Worm (Caenorhabditis elegans) whole organism, young adult: ENCODE data around the gene VB0395L.1.
A peak's percentile ranks its signal among the peaks of the same experiment; 100 is the strongest.

Experiments used
- B0261.1 ChIP-seq: sonication (generic microtip); optimal IDR thresholded peaks from 2 replicates; lab custom pipeline; 2016; ENCODE audit warnings: mild to moderate bottlenecking, missing genetic modification characterization, moderate library complexity, missing compliant biosample characterization
- C06A6.2 ChIP-seq: fragments of 200-800 bp; sonication (Bioruptor generic); conservative IDR thresholded peaks from 2 replicates; pipeline ENCODE4 v1.3.6; 2022; ENCODE audit warnings: missing genetic modification characterization, missing compliant biosample characterization
- D2030.7 ChIP-seq: fragments of 200-800 bp; sonication (Bioruptor generic); IDR thresholded peaks from 2 replicates; pipeline ENCODE4 v1.3.6; 2022; ENCODE audit warnings: missing genetic modification reagents, missing genetic modification characterization, missing compliant biosample characterization
- F33H1.4 ChIP-seq: fragments of 200-800 bp; sonication (Bioruptor generic); IDR thresholded peaks from 2 replicates; pipeline ENCODE4 v1.3.6; 2022; ENCODE audit warnings: missing genetic modification reagents, missing genetic modification characterization, missing compliant biosample characterization
- F37B4.10 ChIP-seq: fragments of 200-800 bp; sonication (Bioruptor generic); IDR thresholded peaks from 2 replicates; pipeline ENCODE4 v1.3.6; 2022; ENCODE audit warnings: missing genetic modification characterization, missing compliant biosample characterization
- F39B2.1 ChIP-seq: fragments of 200-800 bp; sonication (Bioruptor generic); IDR thresholded peaks from 2 replicates; pipeline ENCODE4 v1.3.6; 2022; ENCODE audit warnings: missing genetic modification reagents, missing genetic modification characterization, missing compliant biosample characterization
- F57A8.1 ChIP-seq: fragments of 200-800 bp; sonication (Bioruptor generic); optimal IDR thresholded peaks from 2 replicates; lab custom pipeline; 2018; ENCODE audit warnings: mild to moderate bottlenecking, missing genetic modification characterization, moderate library complexity, missing compliant biosample characterization
- K11D2.4 ChIP-seq: fragments of 200-800 bp; sonication (Bioruptor generic); IDR thresholded peaks from 2 replicates; pipeline ENCODE4 v1.3.6; 2022; ENCODE audit warnings: missing genetic modification reagents, missing genetic modification characterization, missing compliant biosample characterization
- K12H6.12 ChIP-seq: fragments of 200-800 bp; sonication (Bioruptor generic); optimal IDR thresholded peaks from 2 replicates; lab custom pipeline; 2018; ENCODE audit warnings: mild to moderate bottlenecking, missing genetic modification characterization, missing compliant biosample characterization
- Y56A3A.18 ChIP-seq: fragments of 200-800 bp; sonication (Bioruptor generic); IDR thresholded peaks from 2 replicates; pipeline ENCODE4 v1.3.6; 2022; ENCODE audit warnings: missing genetic modification reagents, missing genetic modification characterization, missing compliant biosample characterization
- akir-1 ChIP-seq: fragments of 200-800 bp; sonication (Bioruptor generic); optimal IDR thresholded peaks from 2 replicates; lab custom pipeline; 2018; ENCODE audit warnings: mild to moderate bottlenecking, missing genetic modification characterization, moderate library complexity, missing compliant biosample characterization
- ama-1 ChIP-seq, 3 experiments: fragments of 150-350 bp in 1 of 3; sonication (generic microtip) in 2 of 3; optimal IDR thresholded peaks; 2 replicates each; lab custom pipeline; 2014 to 2018; ENCODE audit warnings: missing biosample characterization in 2 of 3, missing genetic modification characterization in 2 of 3, missing genetic modification reagents in 2 of 3
- aptf-2 ChIP-seq: fragments of 200-800 bp; sonication (Bioruptor generic); conservative IDR thresholded peaks from 2 replicates; pipeline ENCODE4 v1.3.6; 2022; ENCODE audit warnings: missing genetic modification reagents, missing genetic modification characterization, missing compliant biosample characterization
- attf-5 ChIP-seq: fragments of 200-800 bp; sonication (Bioruptor generic); optimal IDR thresholded peaks from 2 replicates; lab custom pipeline; 2018; ENCODE audit warnings: mild to moderate bottlenecking, missing genetic modification characterization, missing compliant biosample characterization
- ceh-27 ChIP-seq: fragments of 200-800 bp; sonication (Bioruptor generic); optimal IDR thresholded peaks from 2 replicates; lab custom pipeline; 2018; ENCODE audit warnings: mild to moderate bottlenecking, missing genetic modification characterization, moderate library complexity, missing compliant biosample characterization
- ceh-79 ChIP-seq: sonication (generic microtip); optimal IDR thresholded peaks from 2 replicates; lab custom pipeline; 2017; ENCODE audit warnings: mild to moderate bottlenecking, missing genetic modification characterization, missing compliant biosample characterization
- chd-7 ChIP-seq: sonication (generic microtip); optimal IDR thresholded peaks from 2 replicates; lab custom pipeline; 2016; ENCODE audit warnings: mild to moderate bottlenecking, missing genetic modification characterization, moderate library complexity, missing compliant biosample characterization
- dox-1 ChIP-seq: fragments of 200-800 bp; sonication (Bioruptor generic); IDR thresholded peaks from 2 replicates; pipeline ENCODE4 v1.3.6; 2022; ENCODE audit warnings: missing genetic modification reagents, missing genetic modification characterization, missing compliant biosample characterization
- dpl-1 ChIP-seq: fragments of 150-350 bp; optimal IDR thresholded peaks from 2 replicates; lab custom pipeline; 2014; ENCODE audit warnings: missing biosample characterization, missing genetic modification reagents, missing genetic modification characterization
- egrh-3 ChIP-seq: fragments of 200-800 bp; sonication (Bioruptor generic); IDR thresholded peaks from 2 replicates; pipeline ENCODE4 v1.3.6; 2022; ENCODE audit warnings: missing genetic modification reagents, missing genetic modification characterization, missing compliant biosample characterization
- ets-4 ChIP-seq: fragments of 200-800 bp; sonication (Bioruptor generic); optimal IDR thresholded peaks from 2 replicates; lab custom pipeline; 2018; ENCODE audit warnings: mild to moderate bottlenecking, missing genetic modification characterization, missing compliant biosample characterization
- gei-17 ChIP-seq: fragments of 200-800 bp; sonication (Bioruptor generic); optimal IDR thresholded peaks from 2 replicates; lab custom pipeline; 2018; ENCODE audit warnings: mild to moderate bottlenecking, missing genetic modification characterization, missing compliant biosample characterization
- hrde-1 ChIP-seq: sonication (generic microtip); optimal IDR thresholded peaks from 2 replicates; lab custom pipeline; 2016; ENCODE audit warnings: missing genetic modification characterization, mild to moderate bottlenecking, missing compliant biosample characterization, moderate library complexity, missing genotype, missing genetic modification reagents, borderline replicate concordance
- lin-35 ChIP-seq, 3 experiments: fragments of 150-350 bp in 2 of 3; sonication (generic microtip) in 1 of 3; optimal IDR thresholded peaks; 2 replicates each; lab custom pipeline; 2014 to 2018; ENCODE audit warnings: missing biosample characterization in 3 of 3, missing genetic modification characterization in 3 of 3, missing genetic modification reagents in 3 of 3
- lin-40 ChIP-seq: sonication (generic microtip); optimal IDR thresholded peaks from 2 replicates; lab custom pipeline; 2016; ENCODE audit warnings: missing genetic modification characterization, mild to moderate bottlenecking, missing compliant biosample characterization, missing genotype, missing genetic modification reagents
- lin-54 ChIP-seq: fragments of 200-800 bp; sonication (Bioruptor generic); optimal IDR thresholded peaks from 2 replicates; lab custom pipeline; 2018; ENCODE audit warnings: mild to moderate bottlenecking, missing genetic modification characterization, missing compliant biosample characterization
- lsl-1 ChIP-seq: fragments of 200-800 bp; sonication (Bioruptor generic); optimal IDR thresholded peaks from 2 replicates; lab custom pipeline; 2018; ENCODE audit warnings: mild to moderate bottlenecking, missing genetic modification characterization, moderate library complexity, missing compliant biosample characterization
- madf-10 ChIP-seq: sonication (generic microtip); optimal IDR thresholded peaks from 2 replicates; lab custom pipeline; 2016; ENCODE audit warnings: mild to moderate bottlenecking, missing genetic modification characterization, missing compliant biosample characterization
- mcd-1 ChIP-seq: fragments of 200-800 bp; sonication (Bioruptor generic); IDR thresholded peaks from 2 replicates; pipeline ENCODE4 v1.3.6; 2022; ENCODE audit warnings: missing genetic modification reagents, missing genetic modification characterization, missing compliant biosample characterization
- mes-4 ChIP-seq: sonication (generic microtip); optimal IDR thresholded peaks from 2 replicates; lab custom pipeline; 2016; ENCODE audit warnings: missing genotype, missing genetic modification characterization, missing compliant biosample characterization
- mxl-1 ChIP-seq: sonication (generic microtip); optimal IDR thresholded peaks from 2 replicates; lab custom pipeline; 2016; ENCODE audit warnings: missing genetic modification characterization, missing compliant biosample characterization
- nfyb-1 ChIP-seq: fragments of 200-800 bp; sonication (Bioruptor generic); IDR thresholded peaks from 2 replicates; pipeline ENCODE4 v1.3.6; 2022; ENCODE audit warnings: missing genetic modification reagents, missing genetic modification characterization, missing compliant biosample characterization
- nhr-120 ChIP-seq: fragments of 200-800 bp; sonication (Bioruptor generic); IDR thresholded peaks from 2 replicates; pipeline ENCODE4 v1.3.6; 2022; ENCODE audit warnings: missing genetic modification characterization, missing compliant biosample characterization
- nhr-27 ChIP-seq: fragments of 200-800 bp; sonication (Bioruptor generic); optimal IDR thresholded peaks from 2 replicates; lab custom pipeline; 2018; ENCODE audit warnings: mild to moderate bottlenecking, missing genetic modification characterization, moderate library complexity, missing compliant biosample characterization
- nhr-80 ChIP-seq: sonication (generic microtip); optimal IDR thresholded peaks from 2 replicates; lab custom pipeline; 2016; ENCODE audit warnings: missing genetic modification characterization, missing compliant biosample characterization
- rcor-1 ChIP-seq: fragments of 200-800 bp; sonication (Bioruptor generic); IDR thresholded peaks from 2 replicates; pipeline ENCODE4 v1.3.6; 2022; ENCODE audit warnings: missing genetic modification reagents, missing genetic modification characterization, missing compliant biosample characterization
- rec-8 ChIP-seq, 2 experiments: sonication (generic microtip); optimal IDR thresholded peaks; 2 replicates each; lab custom pipeline; 2016; ENCODE audit warnings: mild to moderate bottlenecking in 2 of 2, missing genetic modification characterization in 2 of 2, missing genetic modification reagents in 2 of 2, missing genotype in 2 of 2, missing biosample characterization in 1 of 2, missing compliant biosample characterization in 1 of 2, moderate library complexity in 1 of 2
- snpc-1.3 ChIP-seq: sonication (generic microtip); optimal IDR thresholded peaks from 2 replicates; lab custom pipeline; 2017; ENCODE audit warnings: missing genetic modification characterization, mild to moderate bottlenecking, missing compliant biosample characterization, antibody characterized with exemption, moderate library complexity, missing genotype, missing genetic modification reagents; ENCODE audit not compliant: insufficient read depth
- snpc-3.4 ChIP-seq: sonication (generic microtip); optimal IDR thresholded peaks from 2 replicates; lab custom pipeline; 2017; ENCODE audit warnings: missing genetic modification characterization, mild to moderate bottlenecking, missing compliant biosample characterization, antibody characterized with exemption, moderate library complexity, missing genotype, missing genetic modification reagents
- somi-1 ChIP-seq: fragments of 200-800 bp; sonication (Bioruptor generic); optimal IDR thresholded peaks from 2 replicates; lab custom pipeline; 2018; ENCODE audit warnings: mild to moderate bottlenecking, missing genetic modification characterization, missing compliant biosample characterization
- xnd-1 ChIP-seq: sonication (generic microtip); optimal IDR thresholded peaks from 2 replicates; lab custom pipeline; 2016; ENCODE audit warnings: missing genotype, missing genetic modification reagents, missing genetic modification characterization, missing compliant biosample characterization
- zfh-2 ChIP-seq: fragments of 200-800 bp; sonication (Bioruptor generic); conservative IDR thresholded peaks from 2 replicates; pipeline ENCODE4 v1.3.6; 2022; ENCODE audit warnings: missing genetic modification reagents, missing genetic modification characterization, missing compliant biosample characterization
- zim-3 ChIP-seq: sonication (generic microtip); optimal IDR thresholded peaks from 2 replicates; lab custom pipeline; 2017; ENCODE audit warnings: mild to moderate bottlenecking, missing genetic modification characterization, moderate library complexity, missing compliant biosample characterization
- ztf-22 ChIP-seq: fragments of 200-800 bp; sonication (Bioruptor generic); optimal IDR thresholded peaks from 2 replicates; lab custom pipeline; 2018; ENCODE audit warnings: mild to moderate bottlenecking, missing genetic modification characterization, moderate library complexity, missing compliant biosample characterization
- ztf-3 ChIP-seq: fragments of 200-800 bp; sonication (Bioruptor generic); optimal IDR thresholded peaks from 2 replicates; lab custom pipeline; 2018; ENCODE audit warnings: mild to moderate bottlenecking, missing genetic modification characterization, missing compliant biosample characterization
- ztf-6 ChIP-seq: fragments of 200-800 bp; sonication (Bioruptor generic); IDR thresholded peaks from 2 replicates; pipeline ENCODE4 v1.3.6; 2022; ENCODE audit warnings: missing genetic modification reagents, missing genetic modification characterization, missing compliant biosample characterization

The VB0395L.1 gene

DNA sequence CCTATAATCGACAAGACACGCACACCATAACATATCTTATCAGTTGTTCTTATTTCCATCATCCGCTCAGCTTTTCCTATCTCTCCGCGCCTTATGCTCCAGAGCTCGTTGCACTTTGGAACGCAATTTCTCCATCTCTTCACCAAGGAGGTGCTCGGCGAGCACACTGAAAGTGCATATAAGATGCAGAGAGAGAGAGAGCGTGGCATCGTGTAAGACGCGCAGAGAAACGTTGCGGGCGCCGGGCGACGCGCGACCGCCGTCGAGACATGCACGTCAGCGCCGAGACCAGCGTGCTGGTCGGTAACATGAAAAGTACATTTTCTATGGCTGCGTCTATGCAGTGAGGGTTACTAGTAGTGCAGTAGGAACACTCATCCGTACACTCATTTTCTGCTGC, 7.8 kb upstream of the VB0395L.1 start (continued):
- TF ChIP-seq F37B4.10 (GFP tag; lab: Robert Waterston, UW) (no peak), rec-8 (tag; optimal IDR thresholded peaks at IDR 0.05; lab: Kevin White, UChicago) (no peak), ztf-6 (GFP tag; lab: Robert Waterston, UW) (no peak), snpc-3.4 (tag; lab: Kevin White, UChicago) (no peak), hrde-1 (tag; lab: Kevin White, UChicago) (no peak), K11D2.4 (GFP tag; lab: Robert Waterston, UW) (peak; percentile 56; the same call in 1 of the 2 replicates), K12H6.12 (tag; lab: Kevin White, UChicago) (peak; percentile 70), lin-40 (tag; lab: Kevin White, UChicago) (peak; percentile 67), ceh-79 (tag; lab: Kevin White, UChicago) (no peak), madf-10 (tag; lab: Kevin White, UChicago) (peak; percentile 99), mxl-1 (tag; lab: Kevin White, UChicago) (no peak), nhr-80 (tag; lab: Kevin White, UChicago) (peak; percentile 85), zfh-2 (GFP tag; lab: Robert Waterston, UW) (peak; percentile 98), chd-7 (tag; lab: Kevin White, UChicago) (peak; percentile 75), lsl-1 (GFP tag; lab: Kevin White, UChicago) (no peak), gei-17 (GFP tag; lab: Kevin White, UChicago) (peak; percentile 50), attf-5 (GFP tag; lab: Kevin White, UChicago) (peak; percentile 66), ztf-22 (GFP tag; lab: Kevin White, UChicago) (peak; percentile 70), aptf-2 (no peak), nfyb-1 (peak; percentile 82), ets-4 (GFP tag; lab: Kevin White, UChicago) (peak; percentile 6), B0261.1 (no peak), mes-4 (no peak), ceh-27 (GFP tag; lab: Kevin White, UChicago) (peak; percentile 59), zim-3 (tag; lab: Kevin White, UChicago) (no peak), somi-1 (peak; percentile 39), Y56A3A.18 (peak; percentile 72; the same call in 1 of the 2 replicates), akir-1 (GFP tag; lab: Kevin White, UChicago) (peak; percentile 58), lin-35 (GFP tag; optimal IDR thresholded peaks at IDR 0.05; lab: Kevin White, UChicago) (no peak), dox-1 (GFP tag; lab: Robert Waterston, UW) (peak; percentile 83; the same call in 1 of the 2 replicates), xnd-1 (tag; lab: Kevin White, UChicago) (no peak), F33H1.4 (no peak), nhr-120 (GFP tag; lab: Robert Waterston, UW) (no peak), mcd-1 (GFP tag; lab: Robert Waterston, UW) (peak; percentile 59), rcor-1 (GFP tag; lab: Robert Waterston, UW) (0 out of 2 replicates have a peak, but pooled peaks have one; percentile 11), ama-1 (optimal IDR thresholded peaks at IDR 0.05; lab: Kevin White, UChicago) (no peak), ama-1 (GFP tag; optimal IDR thresholded peaks at IDR 0.05; lab: Kevin White, UChicago) (no peak), F57A8.1 (GFP tag; lab: Kevin White, UChicago) (peak; percentile 32), egrh-3 (GFP tag; lab: Robert Waterston, UW) (peak; percentile 57; the same call in 1 of the 2 replicates), lin-54 (peak; percentile 10), D2030.7 (GFP tag; lab: Robert Waterston, UW) (no peak), nhr-27 (tag; lab: Kevin White, UChicago) (no peak), C06A6.2 (GFP tag; lab: Robert Waterston, UW) (no peak), ztf-3 (GFP tag; lab: Kevin White, UChicago) (no peak), F39B2.1 (GFP tag; lab: Robert Waterston, UW) (no peak), snpc-1.3 (tag; lab: Kevin White, UChicago) (no peak), dpl-1 (GFP tag; lab: Kevin White, UChicago) (no peak)
